Fruit fly (Drosophila melanogaster): Measurements from ENCODE around the gene kin17.

kin17 gene

dm6 chr3L:20356613-20357012 is at the start of gene kin17:
kin17 (plus strand) TSS chr3L:20356807.
- TF ChIP-seq dsx (GFP tag; optimal IDR thresholded peaks at IDR 0.05; ENCODE audit: poor library complexity, severe bottlenecking) (no peak), Ets96B (tag; optimal IDR thresholded peaks at IDR 0.05) (no peak), CG3032 (tag; optimal IDR thresholded peaks at IDR 0.05) (no peak), eg (GFP tag; IDR thresholded peaks at IDR 0.05) (no peak), Hr4 (GFP tag; optimal IDR thresholded peaks at IDR 0.05) (no peak), CG11294 (GFP tag; IDR thresholded peaks at IDR 0.05) (no peak), vri (GFP tag; optimal IDR thresholded peaks at IDR 0.05) (no peak), Lpt (GFP tag; optimal IDR thresholded peaks at IDR 0.05) (no peak), Blimp-1 (GFP tag; optimal IDR thresholded peaks at IDR 0.05) (no peak), Eip78C (GFP tag) (no peak), Sox102F (GFP tag; optimal IDR thresholded peaks at IDR 0.05) (no peak), Ets21C (GFP tag; optimal IDR thresholded peaks at IDR 0.05) (no peak), net (GFP tag; optimal IDR thresholded peaks at IDR 0.05) (no peak), CG6792 (GFP tag; optimal IDR thresholded peaks at IDR 0.05) (no peak), Sox14 (GFP tag; optimal IDR thresholded peaks at IDR 0.05) (no peak), CG11902 (GFP tag; optimal IDR thresholded peaks at IDR 0.05) (no peak), fkh (GFP tag; optimal IDR thresholded peaks at IDR 0.05) (no peak), CG10669 (GFP tag; optimal IDR thresholded peaks at IDR 0.05) (no peak), CG3919 (GFP tag; optimal IDR thresholded peaks at IDR 0.05) (no peak), CG11762 (GFP tag; optimal IDR thresholded peaks at IDR 0.05; ENCODE audit: insufficient read depth) (no peak)

dm6 chr3L:20309354-20309753 is 47.3 kb upstream of the kin17 start, which contains the start of gene polo:
polo (plus strand) TSS chr3L:20309654.
- no peak for TF ChIP-seq cyc (GFP tag; optimal IDR thresholded peaks at IDR 0.05)
- no peak for TF ChIP-seq Ets96B (tag; optimal IDR thresholded peaks at IDR 0.05)
- TF ChIP-seq Eip93F (GFP tag; optimal IDR thresholded peaks at IDR 0.05), result no peak
- TF ChIP-seq CG11294 (GFP tag; IDR thresholded peaks at IDR 0.05), result no peak
- no peak for TF ChIP-seq Sox15 (GFP tag; optimal IDR thresholded peaks at IDR 0.05)
- no peak for TF ChIP-seq acj6 (GFP tag; optimal IDR thresholded peaks at IDR 0.05)
- TF ChIP-seq Smox (GFP tag; optimal IDR thresholded peaks at IDR 0.05), result no peak
- TF ChIP-seq salr (GFP tag; optimal IDR thresholded peaks at IDR 0.05), result no peak

dm6 chr3L:20309758-20310733 is 46.6 kb upstream of the kin17 start:
- no peak for TF ChIP-seq fkh (GFP tag; optimal IDR thresholded peaks at IDR 0.05)
- no peak for TF ChIP-seq acj6 (GFP tag; optimal IDR thresholded peaks at IDR 0.05)
- TF ChIP-seq net (GFP tag; optimal IDR thresholded peaks at IDR 0.05), result no peak
- no peak for TF ChIP-seq salr (GFP tag; optimal IDR thresholded peaks at IDR 0.05)
- TF ChIP-seq cyc (GFP tag; optimal IDR thresholded peaks at IDR 0.05), result peak; percentile 36
- TF ChIP-seq CG10631 (GFP tag; optimal IDR thresholded peaks at IDR 0.05), result no peak
- TF ChIP-seq CG16779 (tag; optimal IDR thresholded peaks at IDR 0.05), result no peak
- no peak for TF ChIP-seq Sox102F (GFP tag; optimal IDR thresholded peaks at IDR 0.05)
- TF ChIP-seq CG6854 (GFP tag; optimal IDR thresholded peaks at IDR 0.05), result no peak
- no peak for TF ChIP-seq svp (GFP tag)
- no peak for TF ChIP-seq fd59A (GFP tag; optimal IDR thresholded peaks at IDR 0.05)
- no peak for TF ChIP-seq CG11902 (GFP tag; optimal IDR thresholded peaks at IDR 0.05)
- TF ChIP-seq Eip78C (GFP tag), result peak; percentile 61
- TF ChIP-seq eg (GFP tag; IDR thresholded peaks at IDR 0.05), result no peak
- TF ChIP-seq Ets21C (GFP tag; optimal IDR thresholded peaks at IDR 0.05), result no peak
- no peak for TF ChIP-seq CG3919 (GFP tag; optimal IDR thresholded peaks at IDR 0.05)
- no peak for TF ChIP-seq Eip93F (GFP tag; optimal IDR thresholded peaks at IDR 0.05)
- TF ChIP-seq pdm3 (GFP tag; optimal IDR thresholded peaks at IDR 0.05), result no peak
- TF ChIP-seq CG6163 (GFP tag; IDR thresholded peaks at IDR 0.05), result no peak
- TF ChIP-seq vri (GFP tag; optimal IDR thresholded peaks at IDR 0.05), result no peak
- TF ChIP-seq fd85E (GFP tag; optimal IDR thresholded peaks at IDR 0.05), result no peak
- TF ChIP-seq CG32006 (GFP tag; optimal IDR thresholded peaks at IDR 0.05), result no peak
- no peak for TF ChIP-seq Hr4 (GFP tag; optimal IDR thresholded peaks at IDR 0.05)
- no peak for TF ChIP-seq Met (GFP tag; optimal IDR thresholded peaks at IDR 0.05)
- peak; percentile 23 for TF ChIP-seq topi (GFP tag; optimal IDR thresholded peaks at IDR 0.05)
- TF ChIP-seq Gug (GFP tag; IDR thresholded peaks at IDR 0.05), result no peak
- no peak for TF ChIP-seq CG8319 (GFP tag; optimal IDR thresholded peaks at IDR 0.05)
- TF ChIP-seq achi (GFP tag; optimal IDR thresholded peaks at IDR 0.05), result peak; percentile 63
- TF ChIP-seq Ets96B (tag; optimal IDR thresholded peaks at IDR 0.05), result no peak
- no peak for TF ChIP-seq CG7368 (GFP tag; optimal IDR thresholded peaks at IDR 0.05)
- no peak for TF ChIP-seq CG9139 (GFP tag; optimal IDR thresholded peaks at IDR 0.05)
- TF ChIP-seq dac (GFP tag; optimal IDR thresholded peaks at IDR 0.05), result no peak
- TF ChIP-seq Sox14 (GFP tag; optimal IDR thresholded peaks at IDR 0.05), result peak; percentile 47
- no peak for TF ChIP-seq CG34406 (GFP tag; optimal IDR thresholded peaks at IDR 0.05)

Data from whole organism, prepupa.